Fruit fly (Drosophila melanogaster) whole organism, embryonic: ENCODE results near the gene Jhbp6.

ENCODE experiments used
- BtbVII ChIP-seq: fragments of 200-800 bp; sonication (Bioruptor generic); optimal IDR thresholded peaks from 3 replicates; lab custom pipeline; 2017; ENCODE audit warnings: missing biosample characterization, mild to moderate bottlenecking, missing genetic modification characterization
- CG10209 ChIP-seq: fragments of 200-800 bp; sonication (Bioruptor generic); optimal IDR thresholded peaks from 3 replicates; lab custom pipeline; 2017; ENCODE audit warnings: missing biosample characterization, mild to moderate bottlenecking, missing genetic modification characterization, missing genetic modification reagents
- CG1233 ChIP-seq: fragments of 200-800 bp; sonication (Bioruptor generic); optimal IDR thresholded peaks from 4 replicates; lab custom pipeline; 2018; ENCODE audit warnings: missing biosample characterization, mild to moderate bottlenecking, missing genetic modification characterization
- CG13296 ChIP-seq: fragments of 200-800 bp; sonication (Bioruptor generic); optimal IDR thresholded peaks from 3 replicates; lab custom pipeline; 2018; ENCODE audit warnings: missing biosample characterization, mild to moderate bottlenecking, missing genetic modification characterization
- CG13624 ChIP-seq: fragments of 200-800 bp; sonication (Bioruptor generic); optimal IDR thresholded peaks from 2 replicates; lab custom pipeline; 2016; ENCODE audit warnings: missing biosample characterization, missing genetic modification characterization
- CG15269 ChIP-seq: fragments of 200-800 bp; sonication (Bioruptor generic); optimal IDR thresholded peaks from 2 replicates; lab custom pipeline; 2018; ENCODE audit warnings: missing biosample characterization, mild to moderate bottlenecking, missing genetic modification characterization, moderate library complexity
- CG1602 ChIP-seq: fragments of 200-800 bp; sonication (Bioruptor generic); optimal IDR thresholded peaks from 3 replicates; lab custom pipeline; 2016; ENCODE audit warnings: missing biosample characterization, missing genetic modification characterization
- CG17385 ChIP-seq: fragments of 200-800 bp; sonication (Bioruptor generic); optimal IDR thresholded peaks from 3 replicates; lab custom pipeline; 2018; ENCODE audit warnings: missing biosample characterization, mild to moderate bottlenecking, missing genetic modification characterization
- CG18011 ChIP-seq: fragments of 200-800 bp; sonication (Bioruptor generic); optimal IDR thresholded peaks from 2 replicates; lab custom pipeline; 2017; ENCODE audit warnings: missing biosample characterization, missing genetic modification characterization, mild to moderate bottlenecking, moderate library complexity, missing genotype
- CG18619 ChIP-seq: fragments of 200-800 bp; sonication (Bioruptor generic); optimal IDR thresholded peaks from 3 replicates; lab custom pipeline; 2017; ENCODE audit warnings: missing biosample characterization, mild to moderate bottlenecking, missing genetic modification characterization
- CG2889 ChIP-seq: fragments of 200-800 bp; sonication (Bioruptor generic); IDR thresholded peaks from 3 replicates; pipeline ENCODE4 v1.3.6; 2022; ENCODE audit warnings: missing biosample characterization, missing genetic modification characterization
- CG31224 ChIP-seq: fragments of 200-800 bp; sonication (Bioruptor generic); IDR thresholded peaks from 2 replicates; pipeline ENCODE4 v1.3.6; 2022; ENCODE audit warnings: missing biosample characterization, missing genetic modification characterization
- CG3726 ChIP-seq: fragments of 200-800 bp; sonication (Bioruptor generic); IDR thresholded peaks from 3 replicates; pipeline ENCODE4, ENCODE4 v1.3.6; 2022; ENCODE audit warnings: missing biosample characterization, missing genetic modification characterization
- CG4360 ChIP-seq: fragments of 200-800 bp; sonication (Bioruptor generic); IDR thresholded peaks from 2 replicates; pipeline ENCODE4 v1.3.6; 2022; ENCODE audit warnings: missing biosample characterization, missing genetic modification characterization
- CG5180 ChIP-seq: fragments of 200-800 bp; sonication (Bioruptor generic); optimal IDR thresholded peaks from 3 replicates; lab custom pipeline; 2017; ENCODE audit warnings: missing biosample characterization, missing genetic modification characterization, mild to moderate bottlenecking, moderate library complexity, missing genetic modification reagents
- CG6254 ChIP-seq: fragments of 200-800 bp; sonication (Bioruptor generic); optimal IDR thresholded peaks from 3 replicates; lab custom pipeline; 2017; ENCODE audit warnings: mild to moderate bottlenecking, missing biosample characterization, missing genetic modification reagents, missing genetic modification characterization
- Chrac-16 ChIP-seq: fragments of 200-800 bp; sonication (Bioruptor generic); optimal IDR thresholded peaks from 3 replicates; lab custom pipeline; 2016; ENCODE audit warnings: missing biosample characterization, missing genetic modification characterization
- D19A ChIP-seq: fragments of 200-800 bp; optimal IDR thresholded peaks from 3 replicates; lab custom pipeline; 2019; ENCODE audit warnings: missing biosample characterization, mild to moderate bottlenecking, missing genetic modification characterization, moderate library complexity
- Deaf1 ChIP-seq: fragments of 200-800 bp; optimal IDR thresholded peaks from 3 replicates; lab custom pipeline; 2019; ENCODE audit warnings: missing biosample characterization, mild to moderate bottlenecking, missing genetic modification characterization, moderate library complexity
- Doc3 ChIP-seq: fragments of 200-800 bp; sonication (Bioruptor generic); IDR thresholded peaks from 3 replicates; pipeline ENCODE4 v1.3.6; 2022; ENCODE audit warnings: missing biosample characterization, missing genetic modification characterization; ENCODE audit not compliant: partially characterized antibody
- Mes4 ChIP-seq: fragments of 200-800 bp; sonication (Bioruptor generic); optimal IDR thresholded peaks from 2 replicates; lab custom pipeline; 2016; ENCODE audit warnings: missing biosample characterization, missing genetic modification characterization
- NK7.1 ChIP-seq: fragments of 200-800 bp; sonication (Bioruptor generic); optimal IDR thresholded peaks from 3 replicates; lab custom pipeline; 2016; ENCODE audit warnings: missing biosample characterization, missing genetic modification characterization
- Nf-YA ChIP-seq: fragments of 200-800 bp; sonication (Bioruptor generic); IDR thresholded peaks from 2 replicates; pipeline ENCODE4 v1.3.6; 2022; ENCODE audit warnings: missing biosample characterization, missing genetic modification characterization
- Nf-YB ChIP-seq: fragments of 200-800 bp; sonication (Bioruptor generic); optimal IDR thresholded peaks from 3 replicates; lab custom pipeline; 2019; ENCODE audit warnings: missing biosample characterization, mild to moderate bottlenecking, missing genetic modification characterization, moderate library complexity
- Pdp1 ChIP-seq, 2 experiments: fragments of 200-800 bp; sonication (Bioruptor generic); optimal IDR thresholded peaks; 3 replicates each; lab custom pipeline; 2016; ENCODE audit warnings: missing biosample characterization in 2 of 2, missing genetic modification characterization in 2 of 2, mild to moderate bottlenecking in 1 of 2, moderate library complexity in 1 of 2
- Ravus ChIP-seq: fragments of 200-800 bp; sonication (Bioruptor generic); IDR thresholded peaks from 2 replicates; pipeline ENCODE4 v1.3.6; 2022; ENCODE audit warnings: missing biosample characterization, missing genetic modification characterization
- Trl ChIP-seq, 3 experiments: fragments of >200 bp in 2 of 3; fragments of 200-800 bp in 1 of 3; sonication (Bioruptor generic) in 1 of 3; optimal IDR thresholded peaks; 2 replicates in 1 of 3; 3 replicates in 2 of 3; lab custom pipeline; 2016 to 2017; ENCODE audit warnings: missing biosample characterization in 1 of 3, missing genetic modification characterization in 1 of 3
- amos ChIP-seq: fragments of 200-800 bp; sonication (Bioruptor generic); IDR thresholded peaks from 2 replicates; pipeline ENCODE4 v1.3.6; 2022; ENCODE audit warnings: missing biosample characterization, missing genetic modification characterization; ENCODE audit not compliant: partially characterized antibody
- bcd ChIP-seq: fragments of 200-800 bp; sonication (Bioruptor generic); optimal IDR thresholded peaks from 2 replicates; lab custom pipeline; 2017; ENCODE audit warnings: missing biosample characterization, mild to moderate bottlenecking, missing genetic modification characterization
- cad ChIP-seq: fragments of >200 bp; optimal IDR thresholded peaks from 2 replicates; lab custom pipeline; 2017; ENCODE audit warnings: missing biosample characterization, missing genetic modification characterization
- cg ChIP-seq: fragments of 200-800 bp; sonication (Bioruptor generic); optimal IDR thresholded peaks from 3 replicates; lab custom pipeline; 2019; ENCODE audit warnings: missing biosample characterization, mild to moderate bottlenecking, missing genetic modification characterization, moderate library complexity
- chif ChIP-seq, 2 experiments: fragments of 200-800 bp; sonication (Bioruptor generic); optimal IDR thresholded peaks; 3 replicates each; lab custom pipeline; 2016; ENCODE audit warnings: missing biosample characterization in 2 of 2, missing genetic modification characterization in 2 of 2
- dm ChIP-seq: fragments of 200-800 bp; sonication (Bioruptor generic); optimal IDR thresholded peaks from 3 replicates; lab custom pipeline; 2016; ENCODE audit warnings: missing biosample characterization, missing genetic modification characterization
- ewg ChIP-seq: fragments of 200-800 bp; sonication (Bioruptor generic); optimal IDR thresholded peaks from 3 replicates; lab custom pipeline; 2017; ENCODE audit warnings: mild to moderate bottlenecking, missing biosample characterization, missing genetic modification reagents, missing genetic modification characterization
- fru ChIP-seq: fragments of >200 bp; optimal IDR thresholded peaks from 2 replicates; lab custom pipeline; 2017
- gcm2 ChIP-seq: fragments of 200-800 bp; sonication (Bioruptor generic); optimal IDR thresholded peaks from 2 replicates; lab custom pipeline; 2016; ENCODE audit warnings: missing biosample characterization, missing genetic modification characterization
- gt ChIP-seq: fragments of 200-800 bp; sonication (Bioruptor generic); IDR thresholded peaks from 2 replicates; pipeline ENCODE4 v1.3.6; 2022; ENCODE audit warnings: missing biosample characterization, missing genetic modification characterization
- hkb ChIP-seq, 2 experiments: fragments of 200-800 bp in 1 of 2; fragments of >200 bp in 1 of 2; sonication (Bioruptor generic) in 1 of 2; IDR thresholded peaks in 1 of 2; optimal IDR thresholded peaks in 1 of 2; 2 replicates each; pipeline versions ENCODE4 v1.3.6 to Lab custom; 2017 to 2022; ENCODE audit warnings: missing biosample characterization in 1 of 2, missing genetic modification characterization in 1 of 2
- mld ChIP-seq: fragments of 200-800 bp; sonication (Bioruptor generic); IDR thresholded peaks from 3 replicates; pipeline ENCODE4 v1.3.6; 2022; ENCODE audit warnings: missing biosample characterization, missing genetic modification characterization; ENCODE audit not compliant: partially characterized antibody
- nerfin-1 ChIP-seq: fragments of 200-800 bp; sonication (Bioruptor generic); optimal IDR thresholded peaks from 3 replicates; lab custom pipeline; 2019; ENCODE audit warnings: missing biosample characterization, mild to moderate bottlenecking, missing genetic modification characterization, moderate library complexity
- repo ChIP-seq: fragments of 200-800 bp; sonication (Bioruptor generic); optimal IDR thresholded peaks from 2 replicates; lab custom pipeline; 2016; ENCODE audit warnings: missing biosample characterization, missing genetic modification characterization
- scrt ChIP-seq: fragments of 200-800 bp; sonication (Bioruptor generic); optimal IDR thresholded peaks from 2 replicates; lab custom pipeline; 2018; ENCODE audit warnings: missing biosample characterization, mild to moderate bottlenecking, missing genetic modification characterization, moderate library complexity
- slp2 ChIP-seq: fragments of 200-800 bp; sonication (Bioruptor generic); optimal IDR thresholded peaks from 2 replicates; lab custom pipeline; 2016; ENCODE audit warnings: missing biosample characterization, missing genetic modification characterization
- tll ChIP-seq, 2 experiments: fragments of 200-800 bp in 1 of 2; fragments of >200 bp in 1 of 2; sonication (Bioruptor generic) in 1 of 2; optimal IDR thresholded peaks; 2 replicates each; lab custom pipeline; 2017 to 2019; ENCODE audit warnings: missing biosample characterization in 2 of 2, missing genetic modification characterization in 2 of 2, mild to moderate bottlenecking in 1 of 2, moderate library complexity in 1 of 2
- trh ChIP-seq: fragments of 200-800 bp; sonication (Bioruptor generic); optimal IDR thresholded peaks from 2 replicates; lab custom pipeline; 2016; ENCODE audit warnings: missing biosample characterization, missing genetic modification characterization
- zfh2 ChIP-seq: fragments of 200-800 bp; sonication (Bioruptor generic); optimal IDR thresholded peaks from 2 replicates; lab custom pipeline; 2016; ENCODE audit warnings: missing biosample characterization, missing genetic modification characterization

The Jhbp6 gene

dm6 chr3L:22637866-22638534 lies 31.8 kb upstream of the Jhbp6 start, which contains the start of gene CG14459:
TSS of gene CG14459 (minus strand) at chr3L:22637916.
- TF ChIP-seq CG13624 (no peak), CG10209 (GFP tag; lab: Kevin White, UChicago) (no peak), Ravus (GFP tag; lab: Robert Waterston, UW) (no peak), CG6254 (GFP tag; lab: Kevin White, UChicago) (no peak), repo (GFP tag; lab: Kevin White, UChicago) (no peak), Deaf1 (tag; lab: Kevin White, UChicago) (peak; percentile 82), Nf-YA (no peak), CG5180 (peak; percentile 93), Chrac-16 (no peak)

- TF ChIP-seq nerfin-1 (tag; lab: Kevin White, UChicago) (peak; percentile 91), CG3726 (GFP tag; lab: Robert Waterston, UW) (no peak), mld (GFP tag; lab: Robert Waterston, UW) (no peak), hkb (optimal IDR thresholded peaks at IDR 0.05; lab: Kevin White, UChicago) (no peak), hkb (GFP tag; IDR thresholded peaks at IDR 0.05; lab: Robert Waterston, UW) (no peak), amos (GFP tag; lab: Robert Waterston, UW) (no peak), fru (lab: Kevin White, UChicago) (no peak), chif (GFP tag; optimal IDR thresholded peaks at IDR 0.05; lab: Kevin White, UChicago) (no peak), Trl (optimal IDR thresholded peaks at IDR 0.05; lab: Kevin White, UChicago) (peak in 1 of 2 experiments; percentile 11), Trl (GFP tag; optimal IDR thresholded peaks at IDR 0.05; lab: Kevin White, UChicago) (no peak), Mes4 (GFP tag; lab: Kevin White, UChicago) (no peak), slp2 (GFP tag; lab: Kevin White, UChicago) (no peak), cg (peak; percentile 51), CG13296 (no peak), BtbVII (GFP tag; lab: Kevin White, UChicago) (no peak), CG2889 (GFP tag; lab: Robert Waterston, UW) (no peak), Nf-YB (GFP tag; lab: Kevin White, UChicago) (peak; percentile 94), NK7.1 (GFP tag; lab: Kevin White, UChicago) (no peak), trh (GFP tag; lab: Kevin White, UChicago) (no peak), dm (GFP tag; lab: Kevin White, UChicago) (no peak), CG18011 (no peak), scrt (GFP tag; lab: Kevin White, UChicago) (peak; percentile 38), cad (GFP tag; lab: Kevin White, UChicago) (no peak), CG1233 (GFP tag; lab: Kevin White, UChicago) (no peak), CG17385 (GFP tag; lab: Kevin White, UChicago) (no peak), Nf-YA (no peak), CG4360 (GFP tag; lab: Robert Waterston, UW) (0 out of 2 replicates have a peak, but pooled peaks have one; percentile 29), ewg (peak; percentile 70), CG1602 (GFP tag; lab: Kevin White, UChicago) (no peak), CG18619 (no peak), CG15269 (tag; lab: Kevin White, UChicago) (no peak), zfh2 (GFP tag; lab: Kevin White, UChicago) (no peak), CG5180 (peak; percentile 7), Pdp1 (GFP tag; optimal IDR thresholded peaks at IDR 0.05; lab: Kevin White, UChicago) (no peak), CG31224 (GFP tag; lab: Robert Waterston, UW) (no peak), gcm2 (GFP tag; lab: Kevin White, UChicago) (no peak), D19A (no peak), tll (GFP tag; optimal IDR thresholded peaks at IDR 0.05; lab: Kevin White, UChicago) (peak in 1 of 2 experiments; percentile 41), bcd (GFP tag; lab: Kevin White, UChicago) (no peak), gt (no peak), Doc3 (no peak)
Observed at dm6 chr3L:22642276-22642900, 27.4 kb upstream of the Jhbp6 start.
